Fruit fly (Drosophila melanogaster) whole organism, larva: ENCODE results near the gene Acsx1R.

ENCODE experiments used
- noc ChIP-seq: fragments of 200-800 bp; sonication (Bioruptor generic); optimal IDR thresholded peaks from 3 replicates; lab custom pipeline; 2019; ENCODE audit warnings: missing biosample characterization, mild to moderate bottlenecking, missing genetic modification characterization, moderate library complexity

The Acsx1R gene

DNA sequence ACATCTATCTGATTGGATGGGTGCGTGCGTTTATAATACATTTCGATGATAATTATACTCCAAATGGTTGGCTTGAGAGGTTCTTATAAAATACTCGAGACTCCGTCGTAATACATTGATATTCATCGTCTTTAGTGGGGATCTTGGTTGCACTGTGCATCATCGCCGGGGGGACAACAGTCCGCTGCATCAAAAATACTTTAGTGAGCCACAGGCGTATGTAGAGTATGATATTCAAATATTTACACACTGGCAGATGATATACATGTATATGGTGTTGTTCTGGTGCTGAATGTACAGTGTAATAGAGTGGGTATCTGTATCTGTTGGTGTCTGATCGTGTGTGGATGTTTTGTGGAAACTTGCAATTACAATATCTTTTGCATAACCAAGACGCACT, 18.3 kb upstream of the Acsx1R start:
- TF ChIP-seq noc (tag; lab: Kevin White, UChicago) = no peak

DNA sequence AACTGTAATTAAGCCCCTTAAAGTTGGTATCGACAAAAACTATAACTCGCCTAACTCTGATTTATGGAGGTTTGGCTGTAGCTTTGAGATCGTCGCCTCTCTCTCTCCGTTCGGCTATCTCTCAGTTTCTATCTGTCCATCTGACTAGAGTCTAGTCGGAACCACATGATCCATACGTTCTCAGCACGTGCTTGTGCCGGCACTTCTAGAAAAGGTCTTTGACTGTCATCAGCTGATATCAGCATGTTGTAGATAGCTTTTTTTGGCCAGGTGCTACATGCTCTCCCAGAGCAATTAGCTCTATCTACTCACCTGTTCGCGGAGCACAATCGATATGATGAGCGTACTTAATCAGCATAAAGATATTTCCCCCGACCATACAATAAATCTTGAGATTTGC, 16.6 kb upstream of the Acsx1R start:
- no peak for TF ChIP-seq noc (tag; lab: Kevin White, UChicago)

dm6 chr3R:19792697-19793096, 15.6 kb upstream of the Acsx1R start:
- TF ChIP-seq noc (tag; lab: Kevin White, UChicago) = no peak

dm6 chr3R:19790805-19791572, 13.9 kb upstream of the Acsx1R start:
- TF ChIP-seq noc (tag; lab: Kevin White, UChicago) = no peak

DNA sequence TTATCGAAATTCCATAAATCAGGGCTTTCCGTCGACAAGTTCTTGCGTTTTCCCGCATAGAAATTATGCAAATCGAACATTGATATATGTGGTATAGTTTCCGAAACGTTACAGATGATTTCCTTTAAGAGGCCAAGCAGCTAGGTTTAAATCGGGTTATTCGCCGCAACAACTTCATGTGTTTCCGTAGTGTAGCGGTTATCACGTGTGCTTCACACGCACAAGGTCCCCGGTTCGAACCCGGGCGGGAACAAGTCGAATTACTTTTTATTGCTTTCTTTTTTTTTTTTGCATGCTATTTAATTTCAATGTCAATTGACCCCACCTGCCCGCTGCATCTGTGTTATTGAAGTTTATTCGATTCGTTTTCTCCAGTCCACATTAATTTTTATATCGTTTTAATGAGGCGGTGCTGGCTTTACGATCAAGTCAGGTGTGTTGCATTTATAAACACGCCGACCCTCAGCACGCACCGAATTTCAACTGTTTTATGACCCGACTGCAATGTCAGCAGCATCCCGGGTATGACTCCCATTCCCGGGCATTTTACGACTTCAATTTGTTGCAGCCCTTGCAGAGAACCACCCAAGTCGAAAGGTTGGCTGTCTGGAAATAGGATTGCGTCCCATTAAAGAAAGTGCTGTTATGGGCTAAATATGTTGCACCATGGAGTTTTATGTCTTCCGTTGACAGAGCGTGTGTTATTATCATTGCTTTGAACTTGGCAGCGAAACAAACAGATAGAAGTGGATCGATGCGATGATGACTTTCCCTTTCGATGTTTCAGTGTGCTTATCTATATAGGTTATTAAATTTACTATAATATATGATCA, 13.1 kb upstream of the Acsx1R start:
- no peak for TF ChIP-seq noc (tag; lab: Kevin White, UChicago)

DNA sequence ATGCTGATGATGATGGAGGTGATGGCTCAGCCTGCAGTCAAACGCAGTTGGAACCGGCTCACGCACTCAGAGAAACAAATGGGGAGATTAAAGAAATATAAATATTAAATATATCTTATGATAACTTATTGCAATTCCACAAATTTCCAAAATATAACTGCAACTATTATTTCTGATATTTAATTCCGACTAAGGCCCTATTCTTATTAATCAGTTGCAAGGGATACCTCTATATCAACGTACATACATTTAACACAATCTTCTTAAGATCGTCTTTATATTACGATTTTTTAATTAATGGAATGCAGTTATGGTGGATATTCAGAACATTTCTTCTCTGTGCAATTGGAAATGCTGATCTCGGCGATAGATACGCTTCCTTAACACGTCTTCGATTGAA, 11.7 kb upstream of the Acsx1R start:
- no peak for TF ChIP-seq noc (tag; lab: Kevin White, UChicago)

- no peak for TF ChIP-seq noc (tag; lab: Kevin White, UChicago)
These were observed 8.4 kb upstream of the Acsx1R start for dm6 chr3R:19785451-19785850.

dm6 chr3R:19783290-19783689, 6.2 kb upstream of the Acsx1R start, which contains the start of gene Acsx4:
Gene Acsx4, plus strand, starts transcription at chr3R:19783522.
- peak; percentile 17 for TF ChIP-seq noc (tag; lab: Kevin White, UChicago)

- TF ChIP-seq noc (tag; lab: Kevin White, UChicago) = no peak
These were observed 3.9 kb upstream of the Acsx1R start, which contains the start of gene Acsx3 for dm6 chr3R:19780946-19781345. Gene Acsx3, plus strand, starts transcription at chr3R:19781246.

DNA sequence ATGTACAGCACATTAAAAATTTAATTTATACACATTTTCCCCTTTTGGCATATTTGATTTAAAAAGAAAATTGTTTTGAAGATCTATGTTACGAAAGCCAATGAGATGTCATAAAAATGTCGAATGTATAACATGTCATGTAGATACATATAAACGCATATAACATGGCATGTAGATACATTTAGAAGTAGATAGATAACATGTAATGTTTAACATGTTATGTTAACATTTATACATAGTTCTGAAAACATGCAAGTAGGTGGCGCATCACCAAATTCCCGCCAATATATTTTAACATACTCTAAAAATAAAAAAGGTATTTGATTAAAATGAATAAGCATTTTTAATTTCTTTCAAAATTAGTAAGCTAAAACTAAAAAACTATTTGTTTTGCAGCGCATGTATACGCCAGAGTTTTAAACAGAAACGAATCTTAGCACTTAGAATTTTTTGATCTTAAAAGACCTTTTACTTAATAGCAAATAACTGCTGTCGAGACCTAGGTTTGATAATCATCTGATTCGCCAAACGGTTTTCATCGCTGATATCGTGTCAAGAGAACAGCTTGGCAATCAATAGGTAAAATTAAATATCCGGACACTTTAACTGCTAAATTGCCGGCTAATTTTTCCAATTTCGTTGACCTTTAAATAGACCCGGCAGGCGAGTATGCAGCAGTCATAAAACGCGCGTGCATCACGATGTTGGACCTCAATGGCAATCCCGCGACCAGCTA, 1.2 kb upstream of the Acsx1R start, which contains the start of gene Acsx2:
Gene Acsx2, plus strand, starts transcription at position 686 of the 736 bp plus-strand sequence.
- TF ChIP-seq noc (tag; lab: Kevin White, UChicago) = no peak

DNA sequence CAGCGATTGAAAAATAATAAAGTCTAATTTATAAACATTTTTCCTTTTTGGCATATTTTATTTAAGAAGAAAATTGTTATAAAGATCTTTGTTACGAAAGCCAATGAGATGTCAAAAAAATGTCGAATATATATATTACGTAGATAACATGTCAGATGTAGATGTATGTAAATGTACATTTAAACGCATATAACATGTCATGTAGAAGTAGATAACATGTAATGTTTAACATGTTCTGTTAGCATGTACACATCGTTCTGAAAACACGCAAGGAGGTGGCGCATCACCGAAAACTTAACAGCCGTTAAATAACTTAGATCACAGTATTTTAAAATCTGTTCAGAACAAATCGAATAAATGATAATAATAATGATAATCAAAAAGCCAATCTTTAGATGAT, 2.9 kb downstream of the Acsx1R start:
- TF ChIP-seq noc (tag; lab: Kevin White, UChicago) = no peak

dm6 chr3R:19773125-19773524, 4.0 kb downstream of the Acsx1R start, which contains the start of gene Acsx1L:
Gene Acsx1L, minus strand, starts transcription at chr3R:19773225.
- TF ChIP-seq noc (tag; lab: Kevin White, UChicago) = no peak

DNA sequence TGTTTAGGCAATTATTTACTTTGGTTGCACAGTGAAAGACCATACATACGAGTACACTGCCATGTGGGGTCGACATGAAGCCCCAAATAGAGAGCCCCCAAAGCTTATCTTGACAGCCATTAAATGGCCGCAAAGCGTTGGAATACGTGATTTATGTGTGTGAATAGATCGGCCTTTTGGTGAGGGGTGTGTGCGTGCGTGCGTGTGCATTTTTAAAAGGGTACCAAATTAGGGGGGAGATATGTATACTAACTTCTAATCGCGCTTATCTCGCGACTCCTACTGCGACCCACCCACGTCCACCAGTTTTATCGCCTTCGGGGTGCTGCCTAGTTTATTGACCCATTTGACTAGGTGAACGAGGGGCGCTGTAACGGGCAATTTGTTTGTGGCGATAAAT, 34.2 kb downstream of the Acsx1R start:
- TF ChIP-seq noc (tag; lab: Kevin White, UChicago) = no peak

- no peak for TF ChIP-seq noc (tag; lab: Kevin White, UChicago)
These were observed 46.1 kb downstream of the Acsx1R start for dm6 chr3R:19730953-19731482.

dm6 chr3R:19730415-19730814, 46.7 kb downstream of the Acsx1R start, which contains the start of gene GluClalpha:
Gene GluClalpha, plus strand, starts transcription at chr3R:19730715.
- TF ChIP-seq noc (tag; lab: Kevin White, UChicago) = no peak
